Worm (Caenorhabditis elegans) whole organism, midembryonic: Measurements from ENCODE around the gene K02E11.7.

Source experiments
- T22C8.4 ChIP-seq: fragments of 200-800 bp; sonication (Bioruptor generic); IDR thresholded peaks from 2 replicates; pipeline ENCODE4 v1.3.6; 2022; ENCODE audit warnings: missing genetic modification characterization, missing compliant biosample characterization
- cog-1 ChIP-seq: sonication (generic microtip); optimal IDR thresholded peaks from 2 replicates; lab custom pipeline; 2016; ENCODE audit warnings: missing genetic modification characterization, missing compliant biosample characterization
- flt-1 ChIP-seq: fragments of 200-800 bp; sonication (Bioruptor generic); IDR thresholded peaks from 2 replicates; pipeline ENCODE4 v1.3.6; 2022; ENCODE audit warnings: missing genetic modification characterization, missing compliant biosample characterization
- klf-2 ChIP-seq: fragments of 200-800 bp; sonication (Bioruptor generic); conservative IDR thresholded peaks from 2 replicates; pipeline ENCODE4 v1.3.6; 2022; ENCODE audit warnings: missing genetic modification reagents, missing genetic modification characterization, missing compliant biosample characterization
- med-1 ChIP-seq: sonication (generic microtip); optimal IDR thresholded peaks from 2 replicates; lab custom pipeline; 2017; ENCODE audit warnings: missing genetic modification characterization, mild to moderate bottlenecking, missing compliant biosample characterization, antibody characterized with exemption, missing genetic modification reagents; ENCODE audit not compliant: insufficient read depth
- ref-1 ChIP-seq: fragments of 200-800 bp; sonication (Bioruptor generic); conservative IDR thresholded peaks from 2 replicates; pipeline ENCODE4 v1.3.6; 2022; ENCODE audit warnings: missing genetic modification reagents, missing genetic modification characterization, missing compliant biosample characterization
- tab-1 ChIP-seq: fragments of 200-800 bp; sonication (Bioruptor generic); IDR thresholded peaks from 2 replicates; pipeline ENCODE4 v1.3.6; 2022; ENCODE audit warnings: missing genetic modification characterization, missing compliant biosample characterization
- ztf-23 ChIP-seq: fragments of 200-800 bp; sonication (Bioruptor generic); IDR thresholded peaks from 2 replicates; pipeline ENCODE4 v1.3.6; 2022; ENCODE audit warnings: missing genetic modification reagents, missing genetic modification characterization, missing compliant biosample characterization
- ztf-29 ChIP-seq: fragments of 200-800 bp; sonication (Bioruptor generic); IDR thresholded peaks from 2 replicates; pipeline ENCODE4 v1.3.6; 2022; ENCODE audit warnings: missing genetic modification reagents, missing genetic modification characterization, missing compliant biosample characterization

K02E11.7 gene

DNA sequence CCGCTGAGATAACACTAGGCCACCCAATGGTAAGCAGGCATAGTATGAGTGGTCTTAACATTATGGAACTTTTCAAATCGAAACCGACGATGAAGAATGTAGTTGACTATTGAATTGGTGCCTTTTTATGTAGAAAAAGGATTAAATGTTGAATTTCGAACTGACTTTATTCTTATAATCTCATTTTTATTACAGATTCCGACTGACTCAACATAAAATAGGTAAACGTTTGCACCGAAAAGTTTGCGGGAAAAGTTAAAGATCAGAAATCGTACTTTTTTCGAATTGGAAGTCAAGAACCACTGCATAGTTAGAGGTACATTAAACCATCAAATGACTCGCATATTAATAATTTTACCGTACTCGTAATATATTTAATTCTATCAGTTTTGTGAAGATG is at the start of gene K02E11.7:
TSS of gene K02E11.7 (minus strand) at position 101 of the 400 bp plus-strand sequence.
- TF ChIP-seq med-1 (no peak), klf-2 (GFP tag; lab: Robert Waterston, UW) (no peak), flt-1 (GFP tag; lab: Robert Waterston, UW) (no peak), ztf-23 (GFP tag; lab: Robert Waterston, UW) (no peak), T22C8.4 (no peak), ref-1 (GFP tag; lab: Robert Waterston, UW) (no peak), ztf-29 (GFP tag; lab: Robert Waterston, UW) (no peak), tab-1 (GFP tag; lab: Robert Waterston, UW) (no peak), cog-1 (tag; lab: Kevin White, UChicago) (no peak)

- TF ChIP-seq T22C8.4 (no peak), ref-1 (GFP tag; lab: Robert Waterston, UW) (no peak), flt-1 (GFP tag; lab: Robert Waterston, UW) (no peak), ztf-23 (GFP tag; lab: Robert Waterston, UW) (no peak), med-1 (no peak), cog-1 (tag; lab: Kevin White, UChicago) (no peak), tab-1 (GFP tag; lab: Robert Waterston, UW) (no peak), ztf-29 (GFP tag; lab: Robert Waterston, UW) (no peak), klf-2 (GFP tag; lab: Robert Waterston, UW) (no peak)
Observed at ce11 chrV:14301076-14301475, 47.0 kb upstream of the K02E11.7 start, which contains the start of gene F14D7.6. Gene F14D7.6, plus strand, starts transcription at chrV:14301413.

ce11 chrV:14299569-14300064 is 45.5 kb upstream of the K02E11.7 start, which contains the start of the genes spig-3 and F14D7.12:
Gene spig-3, minus strand, starts transcription at chrV:14299669.
Gene F14D7.12, plus strand, starts transcription at chrV:14300014.
- TF ChIP-seq cog-1 (tag; lab: Kevin White, UChicago): no peak
- no peak for TF ChIP-seq ztf-23 (GFP tag; lab: Robert Waterston, UW)
- no peak for TF ChIP-seq med-1
- no peak for TF ChIP-seq ref-1 (GFP tag; lab: Robert Waterston, UW)
- TF ChIP-seq tab-1 (GFP tag; lab: Robert Waterston, UW): no peak
- no peak for TF ChIP-seq ztf-29 (GFP tag; lab: Robert Waterston, UW)
- TF ChIP-seq klf-2 (GFP tag; lab: Robert Waterston, UW): no peak
- no peak for TF ChIP-seq T22C8.4
- TF ChIP-seq flt-1 (GFP tag; lab: Robert Waterston, UW): no peak

DNA sequence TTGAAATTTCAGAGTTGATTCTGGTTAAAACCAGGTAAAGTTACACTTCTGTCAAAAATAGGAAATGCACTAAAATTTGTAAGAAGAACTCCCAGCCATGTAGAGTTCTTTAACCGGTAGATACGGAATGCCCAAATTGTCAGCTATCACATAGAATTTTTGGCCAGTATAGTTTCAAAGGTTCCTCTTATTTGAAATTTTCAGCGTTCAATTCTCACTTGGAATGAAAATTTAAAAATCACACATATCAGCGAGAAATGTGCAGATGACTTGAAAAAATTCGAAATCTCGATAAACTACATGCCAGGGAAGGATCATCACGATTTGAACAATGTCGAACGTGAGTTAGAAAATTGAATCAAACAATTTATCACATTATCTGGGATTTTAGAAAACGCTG is 42.4 kb upstream of the K02E11.7 start, which contains the start of gene F14D7.3:
TSS of gene F14D7.3 (plus strand) at position 301 of the 400 bp plus-strand sequence.
- TF ChIP-seq ztf-23 (GFP tag; lab: Robert Waterston, UW) (no peak), klf-2 (GFP tag; lab: Robert Waterston, UW) (no peak), T22C8.4 (no peak), cog-1 (tag; lab: Kevin White, UChicago) (no peak), ztf-29 (GFP tag; lab: Robert Waterston, UW) (no peak), ref-1 (GFP tag; lab: Robert Waterston, UW) (no peak), med-1 (no peak), tab-1 (GFP tag; lab: Robert Waterston, UW) (no peak), flt-1 (GFP tag; lab: Robert Waterston, UW) (no peak)

DNA sequence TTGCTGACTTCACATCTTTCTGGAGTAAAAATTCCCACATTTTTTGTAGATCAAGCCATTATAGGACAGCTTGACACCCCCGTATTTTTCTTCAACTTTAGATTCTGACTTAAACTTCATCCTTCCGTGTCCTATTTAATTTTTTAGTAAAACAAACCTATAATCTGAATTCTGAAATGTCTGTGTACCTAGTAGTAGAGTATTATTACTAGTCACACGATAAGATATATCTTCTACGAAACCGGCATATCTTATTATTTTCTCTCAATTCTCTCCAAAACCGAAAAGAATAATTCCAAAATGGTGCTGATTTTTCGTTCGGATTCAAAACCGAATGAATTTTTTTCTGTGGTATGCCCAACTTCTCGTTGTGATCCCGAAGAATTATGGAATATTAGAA is 40.3 kb upstream of the K02E11.7 start, which contains the start of gene F14D7.9:
TSS of gene F14D7.9 (plus strand) at position 301 of the 400 bp plus-strand sequence.
- TF ChIP-seq cog-1 (tag; lab: Kevin White, UChicago): no peak
- no peak for TF ChIP-seq ref-1 (GFP tag; lab: Robert Waterston, UW)
- no peak for TF ChIP-seq ztf-29 (GFP tag; lab: Robert Waterston, UW)
- no peak for TF ChIP-seq ztf-23 (GFP tag; lab: Robert Waterston, UW)
- TF ChIP-seq med-1: no peak
- TF ChIP-seq klf-2 (GFP tag; lab: Robert Waterston, UW): no peak
- TF ChIP-seq T22C8.4: no peak
- TF ChIP-seq flt-1 (GFP tag; lab: Robert Waterston, UW): no peak

DNA sequence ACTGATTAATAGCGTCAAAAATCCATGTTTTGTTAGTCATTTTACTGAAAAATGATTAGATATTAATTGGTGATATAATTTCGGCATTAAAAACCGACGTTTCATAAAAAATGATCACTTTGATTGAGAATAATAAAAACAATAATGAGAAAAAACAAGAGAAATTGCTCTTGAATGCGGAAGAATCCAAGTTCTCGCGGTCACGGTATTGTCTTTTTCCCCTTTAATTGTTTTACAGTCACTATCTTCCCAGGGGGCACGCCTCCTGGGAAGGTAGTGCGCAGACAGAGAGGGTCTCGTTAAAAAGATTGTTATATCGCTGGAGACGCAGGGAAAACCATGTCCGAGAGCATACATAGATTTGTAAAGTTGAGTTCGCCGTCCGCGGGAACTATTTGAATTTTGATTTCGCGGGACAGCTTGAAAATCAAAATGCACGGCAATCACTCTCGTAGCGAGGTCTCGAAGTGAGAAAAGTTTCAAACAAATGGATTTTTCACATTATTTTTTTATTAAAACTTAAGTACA is 39.6 kb upstream of the K02E11.7 start, which contains the start of gene F14D7.2:
TSS of gene F14D7.2 (minus strand) at position 51 of the 528 bp plus-strand sequence.
- TF ChIP-seq ztf-23 (GFP tag; lab: Robert Waterston, UW): no peak
- no peak for TF ChIP-seq klf-2 (GFP tag; lab: Robert Waterston, UW)
- no peak for TF ChIP-seq T22C8.4
- TF ChIP-seq med-1: no peak
- no peak for TF ChIP-seq ref-1 (GFP tag; lab: Robert Waterston, UW)
- no peak for TF ChIP-seq ztf-29 (GFP tag; lab: Robert Waterston, UW)

DNA sequence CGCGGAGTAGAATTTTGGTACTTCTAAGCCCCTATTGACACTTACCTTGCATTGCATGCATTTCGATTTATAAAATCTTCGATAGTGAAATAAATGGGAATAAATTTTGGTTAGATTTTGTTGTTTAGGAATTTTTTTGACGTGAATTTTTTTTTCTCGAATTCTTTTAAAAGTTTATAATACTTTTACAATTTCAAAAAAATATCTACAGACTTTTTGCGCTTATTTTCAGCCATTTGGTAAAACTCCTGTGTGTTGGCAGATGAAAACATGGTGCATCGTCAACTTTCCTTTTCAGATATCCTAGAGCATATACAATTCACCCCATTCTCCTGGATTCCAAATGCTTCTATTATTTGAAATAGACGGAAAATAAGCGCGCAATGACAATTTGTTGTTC is 36.5 kb upstream of the K02E11.7 start, which contains the start of gene F14D7.18:
TSS of gene F14D7.18 (minus strand) at position 101 of the 400 bp plus-strand sequence.
- TF ChIP-seq ztf-29 (GFP tag; lab: Robert Waterston, UW) (no peak), tab-1 (GFP tag; lab: Robert Waterston, UW) (no peak), ztf-23 (GFP tag; lab: Robert Waterston, UW) (no peak), cog-1 (tag; lab: Kevin White, UChicago) (no peak), klf-2 (GFP tag; lab: Robert Waterston, UW) (no peak), med-1 (no peak)

DNA sequence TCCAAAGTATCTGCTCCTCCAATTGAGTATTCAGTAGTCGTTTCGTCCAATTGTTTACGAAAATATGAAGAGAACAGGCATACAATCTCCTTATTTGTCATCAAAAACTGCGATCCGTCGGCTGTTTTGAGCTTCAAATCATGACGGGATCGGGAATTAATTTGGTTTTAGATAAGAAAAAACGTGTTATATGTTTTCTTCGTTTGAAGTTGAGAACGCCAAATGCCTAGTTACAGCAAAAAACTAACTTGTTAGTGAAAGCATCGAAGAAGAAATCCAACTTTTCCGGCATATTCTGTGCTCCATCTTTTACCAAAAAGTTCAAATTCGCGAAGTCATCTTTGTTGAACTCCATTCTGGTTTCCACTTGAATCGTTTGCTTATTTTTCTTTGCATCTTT is 35.2 kb upstream of the K02E11.7 start, which contains the start of gene F14D7.1:
TSS of gene F14D7.1 (minus strand) at position 101 of the 400 bp plus-strand sequence.
- TF ChIP-seq cog-1 (tag; lab: Kevin White, UChicago): no peak
- no peak for TF ChIP-seq ref-1 (GFP tag; lab: Robert Waterston, UW)
- no peak for TF ChIP-seq flt-1 (GFP tag; lab: Robert Waterston, UW)
- no peak for TF ChIP-seq ztf-29 (GFP tag; lab: Robert Waterston, UW)
- TF ChIP-seq tab-1 (GFP tag; lab: Robert Waterston, UW): no peak
- TF ChIP-seq T22C8.4: no peak
- no peak for TF ChIP-seq ztf-23 (GFP tag; lab: Robert Waterston, UW)
- no peak for TF ChIP-seq klf-2 (GFP tag; lab: Robert Waterston, UW)
- TF ChIP-seq med-1: no peak

DNA sequence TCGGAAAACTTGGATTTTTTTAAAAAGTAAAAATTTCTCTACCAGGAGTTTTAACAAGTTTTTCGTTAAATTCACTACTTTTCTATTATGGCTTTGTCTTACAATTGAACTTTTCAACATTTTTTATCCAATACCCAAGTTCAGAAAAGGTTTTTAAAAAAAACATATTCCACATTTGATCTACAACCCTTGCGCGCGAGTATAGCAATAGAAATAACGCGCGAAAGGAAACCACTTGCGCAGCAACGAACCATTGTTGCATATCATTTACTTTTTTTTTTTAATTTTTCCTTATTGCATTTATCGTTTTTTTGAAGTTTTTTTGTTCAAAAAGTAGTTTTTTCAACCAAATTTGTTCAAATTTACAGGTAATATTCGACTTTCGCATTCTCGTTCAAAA is 31.7 kb upstream of the K02E11.7 start, which contains the start of gene F40G12.11:
TSS of gene F40G12.11 (plus strand) at position 369 of the 400 bp plus-strand sequence.
- TF ChIP-seq flt-1 (GFP tag; lab: Robert Waterston, UW): no peak
- TF ChIP-seq T22C8.4: no peak
- TF ChIP-seq klf-2 (GFP tag; lab: Robert Waterston, UW): no peak
- no peak for TF ChIP-seq tab-1 (GFP tag; lab: Robert Waterston, UW)
- no peak for TF ChIP-seq ref-1 (GFP tag; lab: Robert Waterston, UW)
- no peak for TF ChIP-seq cog-1 (tag; lab: Kevin White, UChicago)
- no peak for TF ChIP-seq ztf-29 (GFP tag; lab: Robert Waterston, UW)
- no peak for TF ChIP-seq ztf-23 (GFP tag; lab: Robert Waterston, UW)
- no peak for TF ChIP-seq med-1
